Fruit fly (Drosophila melanogaster): ENCODE data around the gene CG2865.

The CG2865 gene

dm6 chrX:2321900-2322555 lies 28.8 kb upstream of the CG2865 start:
- TF ChIP-seq CG33017 (tag; optimal IDR thresholded peaks at IDR 0.05) (no peak), Crg-1 (GFP tag; optimal IDR thresholded peaks at IDR 0.05) (no peak), kay (GFP tag; ENCODE audit: borderline replicate concordance) (no peak), CG1620 (GFP tag; optimal IDR thresholded peaks at IDR 0.05) (no peak)

dm6 chrX:2320892-2321291 lies 27.7 kb upstream of the CG2865 start:
- TF ChIP-seq CG1620 (GFP tag; optimal IDR thresholded peaks at IDR 0.05) (no peak), CG5204 (GFP tag; optimal IDR thresholded peaks at IDR 0.05) (no peak), CG7101 (tag; optimal IDR thresholded peaks at IDR 0.05) (no peak), bab1 (GFP tag; optimal IDR thresholded peaks at IDR 0.05) (no peak), CG11617 (GFP tag; optimal IDR thresholded peaks at IDR 0.05) (no peak), pad (GFP tag; optimal IDR thresholded peaks at IDR 0.05) (no peak)

dm6 chrX:2319783-2320182 lies 26.6 kb upstream of the CG2865 start:
- TF ChIP-seq kay (GFP tag; ENCODE audit: borderline replicate concordance), result no peak
- TF ChIP-seq Mnt (GFP tag; optimal IDR thresholded peaks at IDR 0.05), result no peak
- TF ChIP-seq Hr96 (GFP tag; optimal IDR thresholded peaks at IDR 0.05), result no peak
- no peak for TF ChIP-seq tj (GFP tag; optimal IDR thresholded peaks at IDR 0.05)
- no peak for TF ChIP-seq cnc (optimal IDR thresholded peaks at IDR 0.05)
- TF ChIP-seq CG7101 (tag; optimal IDR thresholded peaks at IDR 0.05), result no peak
- no peak for TF ChIP-seq Crg-1 (GFP tag; optimal IDR thresholded peaks at IDR 0.05)
- TF ChIP-seq CG12768 (GFP tag; optimal IDR thresholded peaks at IDR 0.05), result no peak
- TF ChIP-seq CG1620 (GFP tag; optimal IDR thresholded peaks at IDR 0.05), result no peak
- no peak for TF ChIP-seq CG11617 (GFP tag; optimal IDR thresholded peaks at IDR 0.05)
- TF ChIP-seq pad (GFP tag; optimal IDR thresholded peaks at IDR 0.05), result no peak
- no peak for TF ChIP-seq ovo (GFP tag; optimal IDR thresholded peaks at IDR 0.05)
- no peak for TF ChIP-seq CG5204 (GFP tag; optimal IDR thresholded peaks at IDR 0.05)
- no peak for TF ChIP-seq cic (GFP tag; optimal IDR thresholded peaks at IDR 0.05)
- TF ChIP-seq bab1 (GFP tag; optimal IDR thresholded peaks at IDR 0.05), result no peak
- TF ChIP-seq CG14711 (tag; optimal IDR thresholded peaks at IDR 0.05), result no peak
- no peak for TF ChIP-seq CG33017 (tag; optimal IDR thresholded peaks at IDR 0.05)
- TF ChIP-seq Clk (GFP tag; optimal IDR thresholded peaks at IDR 0.05), result no peak
- TF ChIP-seq toe (GFP tag; optimal IDR thresholded peaks at IDR 0.05), result no peak
- TF ChIP-seq CG7045 (GFP tag; optimal IDR thresholded peaks at IDR 0.05), result no peak

- TF ChIP-seq Clk (GFP tag; optimal IDR thresholded peaks at IDR 0.05), result no peak
- no peak for TF ChIP-seq CG33017 (tag; optimal IDR thresholded peaks at IDR 0.05)
- TF ChIP-seq toe (GFP tag; optimal IDR thresholded peaks at IDR 0.05), result no peak
- no peak for TF ChIP-seq CG14711 (tag; optimal IDR thresholded peaks at IDR 0.05)
- TF ChIP-seq cnc (optimal IDR thresholded peaks at IDR 0.05), result no peak
- TF ChIP-seq tj (GFP tag; optimal IDR thresholded peaks at IDR 0.05), result no peak
- TF ChIP-seq pad (GFP tag; optimal IDR thresholded peaks at IDR 0.05), result no peak
- TF ChIP-seq Hr96 (GFP tag; optimal IDR thresholded peaks at IDR 0.05), result no peak
Measured at dm6 chrX:2318369-2318768, 25.2 kb upstream of the CG2865 start.

dm6 chrX:2317347-2317832 lies 24.2 kb upstream of the CG2865 start:
- TF ChIP-seq bab1 (GFP tag; optimal IDR thresholded peaks at IDR 0.05) (peak; percentile 15), tj (GFP tag; optimal IDR thresholded peaks at IDR 0.05) (peak; percentile 71), CG7045 (GFP tag; optimal IDR thresholded peaks at IDR 0.05) (no peak), cic (GFP tag; optimal IDR thresholded peaks at IDR 0.05) (no peak), Mnt (GFP tag; optimal IDR thresholded peaks at IDR 0.05) (peak; percentile 14), CG7101 (tag; optimal IDR thresholded peaks at IDR 0.05) (peak; percentile 7), pad (GFP tag; optimal IDR thresholded peaks at IDR 0.05) (peak; percentile 98), CG5204 (GFP tag; optimal IDR thresholded peaks at IDR 0.05) (no peak), CG11617 (GFP tag; optimal IDR thresholded peaks at IDR 0.05) (no peak), CG12768 (GFP tag; optimal IDR thresholded peaks at IDR 0.05) (no peak), Hr96 (GFP tag; optimal IDR thresholded peaks at IDR 0.05) (no peak)

- TF ChIP-seq Hr96 (GFP tag; optimal IDR thresholded peaks at IDR 0.05) (no peak), CG7045 (GFP tag; optimal IDR thresholded peaks at IDR 0.05) (no peak), toe (GFP tag; optimal IDR thresholded peaks at IDR 0.05) (no peak), tj (GFP tag; optimal IDR thresholded peaks at IDR 0.05) (no peak), CG11617 (GFP tag; optimal IDR thresholded peaks at IDR 0.05) (no peak), CG14711 (tag; optimal IDR thresholded peaks at IDR 0.05) (no peak), Clk (GFP tag; optimal IDR thresholded peaks at IDR 0.05) (no peak), cnc (optimal IDR thresholded peaks at IDR 0.05) (no peak), CG7101 (tag; optimal IDR thresholded peaks at IDR 0.05) (no peak), CG5204 (GFP tag; optimal IDR thresholded peaks at IDR 0.05) (no peak)
Measured at dm6 chrX:2308403-2308965, 15.3 kb upstream of the CG2865 start.

dm6 chrX:2307564-2307963 lies 14.4 kb upstream of the CG2865 start:
- TF ChIP-seq Clk (GFP tag; optimal IDR thresholded peaks at IDR 0.05) (no peak), Crg-1 (GFP tag; optimal IDR thresholded peaks at IDR 0.05) (no peak), cic (GFP tag; optimal IDR thresholded peaks at IDR 0.05) (no peak), CG33017 (tag; optimal IDR thresholded peaks at IDR 0.05) (no peak), CG12768 (GFP tag; optimal IDR thresholded peaks at IDR 0.05) (no peak), ovo (GFP tag; optimal IDR thresholded peaks at IDR 0.05) (no peak), cnc (optimal IDR thresholded peaks at IDR 0.05) (no peak), Mnt (GFP tag; optimal IDR thresholded peaks at IDR 0.05) (no peak), pad (GFP tag; optimal IDR thresholded peaks at IDR 0.05) (no peak), toe (GFP tag; optimal IDR thresholded peaks at IDR 0.05) (no peak), kay (GFP tag; ENCODE audit: borderline replicate concordance) (no peak), CG1620 (GFP tag; optimal IDR thresholded peaks at IDR 0.05) (no peak), Hr96 (GFP tag; optimal IDR thresholded peaks at IDR 0.05) (no peak), CG7101 (tag; optimal IDR thresholded peaks at IDR 0.05) (no peak), CG7045 (GFP tag; optimal IDR thresholded peaks at IDR 0.05) (no peak), bab1 (GFP tag; optimal IDR thresholded peaks at IDR 0.05) (no peak)
